Fruit fly (Drosophila melanogaster): ENCODE data around the gene CG32264.

CG32264 gene

DNA sequence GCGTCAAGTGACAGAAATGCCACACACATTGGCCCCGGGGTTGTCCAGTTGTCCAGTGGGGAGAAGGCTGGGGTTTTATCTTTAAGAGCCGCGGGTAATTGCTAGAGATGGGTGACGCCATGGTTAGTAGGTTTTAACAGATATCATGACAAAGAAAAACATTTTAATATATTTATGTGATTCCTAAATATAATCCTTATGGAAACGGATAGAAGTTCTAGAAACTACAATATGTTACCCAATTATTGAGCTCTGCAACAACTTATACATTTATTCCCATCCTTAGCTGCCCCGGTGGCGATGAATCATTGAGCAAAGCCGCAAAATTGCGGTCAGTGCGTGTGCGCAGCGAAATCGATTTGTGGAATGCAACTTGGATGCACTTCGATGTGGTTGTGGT, 104.2 kb downstream of the CG32264 start:
- TF ChIP-seq onecut (GFP tag; IDR thresholded peaks at IDR 0.05) (no peak), Drgx (GFP tag; IDR thresholded peaks at IDR 0.05) (peak; percentile 29; the same call in 1 of the 2 replicates), CG1647 (GFP tag; optimal IDR thresholded peaks at IDR 0.05) (no peak), Neu2 (GFP tag; optimal IDR thresholded peaks at IDR 0.05; ENCODE audit: borderline replicate concordance) (no peak), ems (GFP tag; optimal IDR thresholded peaks at IDR 0.05) (no peak), CG5245 (GFP tag; optimal IDR thresholded peaks at IDR 0.05) (no peak), HHEX (GFP tag; optimal IDR thresholded peaks at IDR 0.05) (no peak), zfh1 (GFP tag; IDR thresholded peaks at IDR 0.05) (no peak), CG4404 (GFP tag; IDR thresholded peaks at IDR 0.05) (no peak), Ets65A (GFP tag) (peak; percentile 66)

DNA sequence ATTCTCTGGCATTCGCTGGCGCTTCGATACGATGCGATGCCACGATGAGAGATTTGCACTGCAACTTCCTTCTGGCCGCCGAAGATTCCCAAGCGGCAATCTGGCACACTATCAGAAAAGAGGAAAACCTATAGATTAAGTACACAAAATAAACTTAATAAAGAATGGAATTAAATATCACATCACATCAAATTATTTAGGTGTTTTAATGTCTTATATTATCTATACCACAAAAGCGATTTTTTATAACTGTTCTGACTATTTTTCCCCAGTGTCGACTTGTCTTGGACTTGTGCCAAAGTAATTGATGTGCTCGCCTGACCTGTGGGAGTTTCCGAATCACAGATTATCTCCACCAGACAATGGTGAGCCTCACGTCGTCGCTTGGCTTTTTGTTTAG, 110.9 kb downstream of the CG32264 start:
- TF ChIP-seq CG16813 (GFP tag; IDR thresholded peaks at IDR 0.05; ENCODE audit: partially characterized antibody) (no peak), GATAe (GFP tag; conservative IDR thresholded peaks at IDR 0.05) (no peak), MBD-R2 (GFP tag; IDR thresholded peaks at IDR 0.05) (no peak), sob (GFP tag; IDR thresholded peaks at IDR 0.05) (no peak), sug (tag; optimal IDR thresholded peaks at IDR 0.05) (no peak), CG3407 (GFP tag; optimal IDR thresholded peaks at IDR 0.05) (no peak), rib (GFP tag; IDR thresholded peaks at IDR 0.05) (no peak), CG2678 (tag; optimal IDR thresholded peaks at IDR 0.05) (no peak), CG8290 (GFP tag; optimal IDR thresholded peaks at IDR 0.05) (no peak), CG8290 (tag; optimal IDR thresholded peaks at IDR 0.05) (no peak), CG7786 (GFP tag; optimal IDR thresholded peaks at IDR 0.05) (no peak), Bgb (GFP tag; IDR thresholded peaks at IDR 0.05; ENCODE audit: partially characterized antibody) (no peak), CG2712 (tag; optimal IDR thresholded peaks at IDR 0.05) (no peak), TFAM (GFP tag; optimal IDR thresholded peaks at IDR 0.05) (no peak), CG17359 (tag; optimal IDR thresholded peaks at IDR 0.05) (no peak)

DNA sequence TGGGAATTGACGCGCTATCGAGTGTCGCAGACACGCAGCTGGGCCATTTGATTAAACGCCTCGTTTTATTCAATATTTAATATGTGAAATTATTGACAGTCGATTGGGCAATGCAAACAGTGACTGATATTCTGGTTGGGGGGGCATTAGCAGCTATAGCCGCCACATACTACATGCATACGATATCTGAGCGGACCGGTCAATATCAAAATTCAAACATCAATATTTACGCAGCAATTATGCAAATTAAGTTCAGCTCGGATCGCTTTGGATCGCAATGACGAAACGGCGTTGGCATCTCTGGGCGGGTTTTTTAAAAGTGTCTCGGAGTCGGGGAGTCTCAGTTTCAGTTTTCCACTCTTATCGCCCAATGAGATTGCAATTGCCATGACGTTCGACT, 114.6 kb downstream of the CG32264 start:
- TF ChIP-seq HHEX (GFP tag; optimal IDR thresholded peaks at IDR 0.05) (peak; percentile 15), CG17186 (GFP tag; optimal IDR thresholded peaks at IDR 0.05) (no peak), row (GFP tag; IDR thresholded peaks at IDR 0.05) (no peak), CG11504 (tag; optimal IDR thresholded peaks at IDR 0.05) (peak; percentile 23), BtbVII (GFP tag; optimal IDR thresholded peaks at IDR 0.05) (peak; percentile 49), Rx (GFP tag; IDR thresholded peaks at IDR 0.05) (no peak), Dip2 (GFP tag; IDR thresholded peaks at IDR 0.05) (no peak), sug (tag; optimal IDR thresholded peaks at IDR 0.05) (no peak), ab (GFP tag; optimal IDR thresholded peaks at IDR 0.05) (no peak), fu2 (GFP tag; optimal IDR thresholded peaks at IDR 0.05) (no peak), CG3726 (GFP tag; IDR thresholded peaks at IDR 0.05) (no peak), CG6854 (GFP tag; optimal IDR thresholded peaks at IDR 0.05) (no peak), CG1603 (tag; optimal IDR thresholded peaks at IDR 0.05) (no peak), CG6813 (GFP tag; optimal IDR thresholded peaks at IDR 0.05) (peak; percentile 22), tll (GFP tag; optimal IDR thresholded peaks at IDR 0.05) (no peak), CG30403 (GFP tag; optimal IDR thresholded peaks at IDR 0.05) (no peak), CG17612 (GFP tag; IDR thresholded peaks at IDR 0.05) (no peak), Jarid2 (GFP tag; optimal IDR thresholded peaks at IDR 0.05) (no peak), croc (GFP tag; conservative IDR thresholded peaks at IDR 0.05) (no peak), CG1602 (GFP tag; optimal IDR thresholded peaks at IDR 0.05) (no peak), dmrt99B (tag; optimal IDR thresholded peaks at IDR 0.05) (peak; percentile 18), Kr (GFP tag; optimal IDR thresholded peaks at IDR 0.05) (no peak), CG18011 (GFP tag; optimal IDR thresholded peaks at IDR 0.05) (no peak), wek (GFP tag; optimal IDR thresholded peaks at IDR 0.05) (no peak), pho (GFP tag; optimal IDR thresholded peaks at IDR 0.05) (no peak), E2f2 (GFP tag; IDR thresholded peaks at IDR 0.05) (0 out of 2 replicates have a peak, but pooled peaks have one; percentile 9), salm (tag; optimal IDR thresholded peaks at IDR 0.05) (peak; percentile 16), so (GFP tag; IDR thresholded peaks at IDR 0.05) (peak; percentile 29; the same call in 1 of the 3 replicates)
